Worm (Caenorhabditis elegans) whole organism, L1 larva: ENCODE measurements around the gene fbxl-3.

ENCODE experiments used
- fkh-10 ChIP-seq: sonication (generic microtip); optimal IDR thresholded peaks from 2 replicates; lab custom pipeline; 2017; ENCODE audit warnings: missing biosample characterization, missing genetic modification reagents, missing genetic modification characterization
- lin-15B ChIP-seq: fragments of 150-350 bp; sonication (generic microtip); optimal IDR thresholded peaks from 3 replicates; lab custom pipeline; 2014; ENCODE audit warnings: missing biosample characterization, missing genetic modification characterization
- lin-39 ChIP-seq: fragments of 150-350 bp; optimal IDR thresholded peaks from 2 replicates; lab custom pipeline; 2014; ENCODE audit warnings: missing biosample characterization, missing genetic modification reagents, missing genetic modification characterization
- nhr-19 ChIP-seq: fragments of 200-800 bp; sonication (Bioruptor generic); conservative IDR thresholded peaks from 2 replicates; pipeline ENCODE4 v1.3.6; 2022; ENCODE audit warnings: missing genetic modification characterization, missing compliant biosample characterization
- nhr-90 ChIP-seq: sonication (generic microtip); optimal IDR thresholded peaks from 2 replicates; lab custom pipeline; 2016; ENCODE audit warnings: mild to moderate bottlenecking, missing genetic modification characterization, missing compliant biosample characterization; ENCODE audit not compliant: poor library complexity

ce11 chrII:5373275-5374047, 25.2 kb downstream of the fbxl-3 start, which contains the start of the genes agt-2 and F09E5.3:
- peak; percentile 94 for TF ChIP-seq lin-39 (tag; lab: Kevin White, UChicago)
- TF ChIP-seq lin-15B: peak; percentile 82
- TF ChIP-seq fkh-10 (GFP tag; lab: Kevin White, UChicago): peak; percentile 71
- TF ChIP-seq nhr-90 (tag; lab: Kevin White, UChicago): peak; percentile 91
- peak; percentile 93 for TF ChIP-seq nhr-19
